Worm (Caenorhabditis elegans): Measurements from ENCODE around the gene C39E9.7.

C39E9.7 gene

ce11 chrIV:13057418-13057817 is 19.1 kb downstream of the C39E9.7 start, which contains the start of gene scl-2 (continued):
- TF ChIP-seq rnt-1 (tag; optimal IDR thresholded peaks at IDR 0.05) (no peak), F16B12.6 (tag; optimal IDR thresholded peaks at IDR 0.05) (no peak), pag-3 (tag; optimal IDR thresholded peaks at IDR 0.05; ENCODE audit: borderline replicate concordance, insufficient read depth) (no peak), mdl-1 (tag; optimal IDR thresholded peaks at IDR 0.05) (peak in 1 of 2 experiments; percentile 0), irx-1 (tag; optimal IDR thresholded peaks at IDR 0.05) (no peak), tlp-1 (tag; optimal IDR thresholded peaks at IDR 0.05) (peak; percentile 68), egl-13 (tag; optimal IDR thresholded peaks at IDR 0.05) (no peak), dsc-1 (tag; optimal IDR thresholded peaks at IDR 0.05) (no peak), ceh-82 (tag; optimal IDR thresholded peaks at IDR 0.05) (no peak), sox-4 (tag; optimal IDR thresholded peaks at IDR 0.05) (no peak), skn-1 (tag; optimal IDR thresholded peaks at IDR 0.05) (no peak)

- no peak for TF ChIP-seq blmp-1 (tag; optimal IDR thresholded peaks at IDR 0.05)
- no peak for TF ChIP-seq ztf-4 (tag; optimal IDR thresholded peaks at IDR 0.05)
- no peak for TF ChIP-seq dpl-1 (GFP tag; optimal IDR thresholded peaks at IDR 0.05)
- TF ChIP-seq zag-1 (tag; optimal IDR thresholded peaks at IDR 0.05), result no peak
- TF ChIP-seq elt-3 (tag; optimal IDR thresholded peaks at IDR 0.05), result no peak
- TF ChIP-seq tbx-2 (tag; optimal IDR thresholded peaks at IDR 0.05), result no peak
- no peak for TF ChIP-seq efl-3 (GFP tag; optimal IDR thresholded peaks at IDR 0.05)
- TF ChIP-seq ets-5 (GFP tag; IDR thresholded peaks at IDR 0.05), result no peak
- no peak for TF ChIP-seq nhr-11 (tag; optimal IDR thresholded peaks at IDR 0.05)
Observed at ce11 chrIV:13056026-13056425, 20.5 kb downstream of the C39E9.7 start, which contains the start of gene scl-1. TSS of gene scl-1 (plus strand) at chrIV:13056326.

- TF ChIP-seq unc-86 (tag; optimal IDR thresholded peaks at IDR 0.05) (no peak), efl-1 (optimal IDR thresholded peaks at IDR 0.05) (no peak), efl-1 (GFP tag; optimal IDR thresholded peaks at IDR 0.05 in 1 of 2) (peak in 1 of 2 experiments; percentile 17)
Observed at ce11 chrIV:13052568-13052967, 24.0 kb downstream of the C39E9.7 start, which contains the start of gene F49E11.7. TSS of gene F49E11.7 (plus strand) at chrIV:13052868.

- TF ChIP-seq jun-1 (tag; optimal IDR thresholded peaks at IDR 0.05) (no peak), irx-1 (tag; optimal IDR thresholded peaks at IDR 0.05) (no peak), hpl-2 (GFP tag; optimal IDR thresholded peaks at IDR 0.05) (no peak), vab-15 (tag; optimal IDR thresholded peaks at IDR 0.05) (no peak), unc-62 (GFP tag; optimal IDR thresholded peaks at IDR 0.05) (no peak), pax-3 (tag; optimal IDR thresholded peaks at IDR 0.05) (no peak), grh-1 (GFP tag; IDR thresholded peaks at IDR 0.05) (no peak), efl-1 (optimal IDR thresholded peaks at IDR 0.05) (no peak), efl-1 (GFP tag; optimal IDR thresholded peaks at IDR 0.05 in 1 of 2) (no peak), F16B12.6 (tag; optimal IDR thresholded peaks at IDR 0.05) (no peak), nhr-90 (tag; optimal IDR thresholded peaks at IDR 0.05; ENCODE audit: poor library complexity) (no peak), xbp-1 (tag; optimal IDR thresholded peaks at IDR 0.05) (no peak), lir-3 (tag; optimal IDR thresholded peaks at IDR 0.05; ENCODE audit: poor library complexity) (no peak), mdl-1 (tag; optimal IDR thresholded peaks at IDR 0.05) (no peak), ceh-63 (GFP tag; optimal IDR thresholded peaks at IDR 0.05) (no peak), lin-14 (GFP tag; optimal IDR thresholded peaks at IDR 0.05) (no peak), ceh-88 (GFP tag; IDR thresholded peaks at IDR 0.05) (no peak), nhr-12 (tag; optimal IDR thresholded peaks at IDR 0.05) (no peak), ceh-82 (tag; optimal IDR thresholded peaks at IDR 0.05) (no peak)
Observed at ce11 chrIV:13051073-13051472, 25.4 kb downstream of the C39E9.7 start, which contains the start of gene scl-11. TSS of gene scl-11 (plus strand) at chrIV:13051373.
